Fruit fly (Drosophila melanogaster): ENCODE data around the gene CG31178.

Gene CG31178

dm6 chr3R:21899170-21899575, 25.6 kb downstream of the CG31178 start:
- TF ChIP-seq bab1 (GFP tag; optimal IDR thresholded peaks at IDR 0.05) (no peak), kay (GFP tag; ENCODE audit: borderline replicate concordance) (no peak)

dm6 chr3R:21904345-21904744, 30.8 kb downstream of the CG31178 start:
- TF ChIP-seq cic (GFP tag; optimal IDR thresholded peaks at IDR 0.05) (no peak), CG14711 (tag; optimal IDR thresholded peaks at IDR 0.05) (no peak), Crg-1 (GFP tag; optimal IDR thresholded peaks at IDR 0.05) (no peak), CG7045 (GFP tag; optimal IDR thresholded peaks at IDR 0.05) (no peak), kay (GFP tag; ENCODE audit: borderline replicate concordance) (no peak), CG12768 (GFP tag; optimal IDR thresholded peaks at IDR 0.05) (no peak), CG11617 (GFP tag; optimal IDR thresholded peaks at IDR 0.05) (no peak), CG5204 (GFP tag; optimal IDR thresholded peaks at IDR 0.05) (no peak), ovo (GFP tag; optimal IDR thresholded peaks at IDR 0.05) (no peak), bab1 (GFP tag; optimal IDR thresholded peaks at IDR 0.05) (no peak), Mnt (GFP tag; optimal IDR thresholded peaks at IDR 0.05) (no peak), tj (GFP tag; optimal IDR thresholded peaks at IDR 0.05) (no peak), CG1620 (GFP tag; optimal IDR thresholded peaks at IDR 0.05) (no peak)

- no peak for TF ChIP-seq CG33017 (tag; optimal IDR thresholded peaks at IDR 0.05)
- no peak for TF ChIP-seq CG12768 (GFP tag; optimal IDR thresholded peaks at IDR 0.05)
- no peak for TF ChIP-seq CG14711 (tag; optimal IDR thresholded peaks at IDR 0.05)
- no peak for TF ChIP-seq Crg-1 (GFP tag; optimal IDR thresholded peaks at IDR 0.05)
- TF ChIP-seq Hr96 (GFP tag; optimal IDR thresholded peaks at IDR 0.05) = no peak
- no peak for TF ChIP-seq cic (GFP tag; optimal IDR thresholded peaks at IDR 0.05)
- TF ChIP-seq tj (GFP tag; optimal IDR thresholded peaks at IDR 0.05) = no peak
- no peak for TF ChIP-seq ovo (GFP tag; optimal IDR thresholded peaks at IDR 0.05)
- TF ChIP-seq Clk (GFP tag; optimal IDR thresholded peaks at IDR 0.05) = no peak
- no peak for TF ChIP-seq kay (GFP tag; ENCODE audit: borderline replicate concordance)
- TF ChIP-seq CG1620 (GFP tag; optimal IDR thresholded peaks at IDR 0.05) = no peak
- no peak for TF ChIP-seq CG7101 (tag; optimal IDR thresholded peaks at IDR 0.05)
Observed at dm6 chr3R:21905615-21906014, 32.1 kb downstream of the CG31178 start.

- no peak for TF ChIP-seq pad (GFP tag; optimal IDR thresholded peaks at IDR 0.05)
- TF ChIP-seq bab1 (GFP tag; optimal IDR thresholded peaks at IDR 0.05) = no peak
- no peak for TF ChIP-seq Hr96 (GFP tag; optimal IDR thresholded peaks at IDR 0.05)
- no peak for TF ChIP-seq CG1620 (GFP tag; optimal IDR thresholded peaks at IDR 0.05)
- TF ChIP-seq CG33017 (tag; optimal IDR thresholded peaks at IDR 0.05) = no peak
- TF ChIP-seq toe (GFP tag; optimal IDR thresholded peaks at IDR 0.05) = no peak
- no peak for TF ChIP-seq CG5204 (GFP tag; optimal IDR thresholded peaks at IDR 0.05)
- TF ChIP-seq Crg-1 (GFP tag; optimal IDR thresholded peaks at IDR 0.05) = no peak
- TF ChIP-seq tj (GFP tag; optimal IDR thresholded peaks at IDR 0.05) = no peak
- TF ChIP-seq CG12768 (GFP tag; optimal IDR thresholded peaks at IDR 0.05) = no peak
- no peak for TF ChIP-seq CG7045 (GFP tag; optimal IDR thresholded peaks at IDR 0.05)
- no peak for TF ChIP-seq cnc (optimal IDR thresholded peaks at IDR 0.05)
- no peak for TF ChIP-seq cic (GFP tag; optimal IDR thresholded peaks at IDR 0.05)
- no peak for TF ChIP-seq CG11617 (GFP tag; optimal IDR thresholded peaks at IDR 0.05)
- no peak for TF ChIP-seq CG7101 (tag; optimal IDR thresholded peaks at IDR 0.05)
Observed at dm6 chr3R:21906867-21907266, 33.3 kb downstream of the CG31178 start.

dm6 chr3R:21911516-21911915, 38.0 kb downstream of the CG31178 start, which contains the start of gene Qsox3:
Gene Qsox3 (plus strand): TSS chr3R:21911816.
- TF ChIP-seq CG14711 (tag; optimal IDR thresholded peaks at IDR 0.05) (no peak), CG7045 (GFP tag; optimal IDR thresholded peaks at IDR 0.05) (no peak), Mnt (GFP tag; optimal IDR thresholded peaks at IDR 0.05) (no peak), bab1 (GFP tag; optimal IDR thresholded peaks at IDR 0.05) (no peak), CG1620 (GFP tag; optimal IDR thresholded peaks at IDR 0.05) (no peak), Clk (GFP tag; optimal IDR thresholded peaks at IDR 0.05) (no peak), CG5204 (GFP tag; optimal IDR thresholded peaks at IDR 0.05) (no peak), pad (GFP tag; optimal IDR thresholded peaks at IDR 0.05) (no peak), ovo (GFP tag; optimal IDR thresholded peaks at IDR 0.05) (no peak), cic (GFP tag; optimal IDR thresholded peaks at IDR 0.05) (no peak), CG11617 (GFP tag; optimal IDR thresholded peaks at IDR 0.05) (no peak)

- TF ChIP-seq kay (GFP tag; ENCODE audit: borderline replicate concordance) (no peak), Crg-1 (GFP tag; optimal IDR thresholded peaks at IDR 0.05) (no peak), CG14711 (tag; optimal IDR thresholded peaks at IDR 0.05) (no peak)
Observed at dm6 chr3R:21913447-21913846, 39.9 kb downstream of the CG31178 start, which contains the start of gene Qsox2. Gene Qsox2 (plus strand): TSS chr3R:21913747.

dm6 chr3R:21916987-21917386, 43.4 kb downstream of the CG31178 start:
- TF ChIP-seq tj (GFP tag; optimal IDR thresholded peaks at IDR 0.05) = no peak
- no peak for TF ChIP-seq cnc (optimal IDR thresholded peaks at IDR 0.05)
- TF ChIP-seq toe (GFP tag; optimal IDR thresholded peaks at IDR 0.05) = no peak
- TF ChIP-seq CG7045 (GFP tag; optimal IDR thresholded peaks at IDR 0.05) = no peak
- no peak for TF ChIP-seq pad (GFP tag; optimal IDR thresholded peaks at IDR 0.05)
- no peak for TF ChIP-seq CG11617 (GFP tag; optimal IDR thresholded peaks at IDR 0.05)
- TF ChIP-seq ovo (GFP tag; optimal IDR thresholded peaks at IDR 0.05) = no peak
- TF ChIP-seq Clk (GFP tag; optimal IDR thresholded peaks at IDR 0.05) = no peak
- TF ChIP-seq CG12768 (GFP tag; optimal IDR thresholded peaks at IDR 0.05) = no peak
- no peak for TF ChIP-seq Hr96 (GFP tag; optimal IDR thresholded peaks at IDR 0.05)
- no peak for TF ChIP-seq CG5204 (GFP tag; optimal IDR thresholded peaks at IDR 0.05)
- no peak for TF ChIP-seq Mnt (GFP tag; optimal IDR thresholded peaks at IDR 0.05)
- no peak for TF ChIP-seq Crg-1 (GFP tag; optimal IDR thresholded peaks at IDR 0.05)
- no peak for TF ChIP-seq bab1 (GFP tag; optimal IDR thresholded peaks at IDR 0.05)
- TF ChIP-seq cic (GFP tag; optimal IDR thresholded peaks at IDR 0.05) = no peak
- TF ChIP-seq kay (GFP tag; ENCODE audit: borderline replicate concordance) = no peak
- no peak for TF ChIP-seq CG7101 (tag; optimal IDR thresholded peaks at IDR 0.05)
- no peak for TF ChIP-seq CG33017 (tag; optimal IDR thresholded peaks at IDR 0.05)
- TF ChIP-seq CG1620 (GFP tag; optimal IDR thresholded peaks at IDR 0.05) = no peak
